Fruit fly (Drosophila melanogaster): Measurements from ENCODE around the gene CG3699.

CG3699 gene

DNA sequence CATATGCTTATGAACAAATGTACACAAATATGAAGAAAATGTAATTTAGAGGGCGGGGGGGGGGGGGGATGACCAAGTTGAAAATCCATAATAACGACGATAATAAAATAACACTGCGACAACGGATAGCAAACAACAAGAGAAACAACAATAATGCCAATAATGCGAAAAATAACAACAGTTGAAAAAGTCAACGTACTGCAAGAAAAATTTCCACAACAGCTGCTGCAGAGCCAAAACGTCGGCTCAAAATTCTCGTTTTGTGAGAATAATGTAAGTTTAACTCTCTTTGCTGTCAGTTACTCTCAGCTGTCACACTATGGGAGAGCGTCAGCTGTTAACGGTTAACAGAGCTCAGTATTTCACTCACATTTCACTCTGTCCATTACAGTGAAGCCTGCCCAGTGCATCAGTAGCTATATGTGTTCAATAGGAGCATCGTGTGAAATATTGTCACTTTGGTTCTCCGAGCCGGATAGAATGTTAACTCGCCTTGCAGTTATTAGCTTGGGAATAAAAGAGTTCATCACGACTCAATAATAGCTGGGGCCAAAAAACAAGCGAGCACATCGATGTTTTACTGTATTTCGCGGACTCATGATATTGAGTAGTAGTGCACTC is 46.5 kb downstream of the CG3699 start (continued):
- no peak for TF ChIP-seq Lhr (GFP tag; optimal IDR thresholded peaks at IDR 0.05)
- no peak for TF ChIP-seq knrl (GFP tag; IDR thresholded peaks at IDR 0.05; ENCODE audit: partially characterized antibody)
- peak; percentile 87 for TF ChIP-seq CG14441 (GFP tag; IDR thresholded peaks at IDR 0.05)
- peak; percentile 26 for TF ChIP-seq sd (tag; optimal IDR thresholded peaks at IDR 0.05)
- TF ChIP-seq ftz-f1 (GFP tag; optimal IDR thresholded peaks at IDR 0.05), result no peak
- peak; percentile 88 for TF ChIP-seq Rfx (GFP tag; IDR thresholded peaks at IDR 0.05)
- no peak for TF ChIP-seq CG6791 (GFP tag; IDR thresholded peaks at IDR 0.05; ENCODE audit: partially characterized antibody)
- peak; percentile 84 for TF ChIP-seq pum (GFP tag; optimal IDR thresholded peaks at IDR 0.05)
- TF ChIP-seq CG1792 (GFP tag; optimal IDR thresholded peaks at IDR 0.05), result peak; percentile 42
- peak; percentile 43 for TF ChIP-seq Deaf1 (tag; optimal IDR thresholded peaks at IDR 0.05)
- TF ChIP-seq CG30403 (GFP tag; optimal IDR thresholded peaks at IDR 0.05), result peak; percentile 83
- peak; percentile 60 for TF ChIP-seq CG16815 (GFP tag; optimal IDR thresholded peaks at IDR 0.05)
- no peak for TF ChIP-seq cg (GFP tag; optimal IDR thresholded peaks at IDR 0.05)
- TF ChIP-seq Trl (optimal IDR thresholded peaks at IDR 0.05), result peak; percentile 71 to 78
- peak; percentile 83 for TF ChIP-seq Trl (GFP tag; optimal IDR thresholded peaks at IDR 0.05)
- TF ChIP-seq MBD-R2 (GFP tag; IDR thresholded peaks at IDR 0.05), result peak; percentile 43; the same call in 1 of the 2 replicates
- TF ChIP-seq pan (optimal IDR thresholded peaks at IDR 0.05), result no peak
- TF ChIP-seq pan (GFP tag; optimal IDR thresholded peaks at IDR 0.05 in 1 of 2, IDR thresholded peaks at IDR 0.05 in 1 of 2), result peak in 1 of 2 experiments; percentile 84
- no peak for TF ChIP-seq Dip2 (GFP tag; IDR thresholded peaks at IDR 0.05)
- TF ChIP-seq CG43689 (GFP tag; IDR thresholded peaks at IDR 0.05), result peak; percentile 39; the same call in 1 of the 2 replicates
- peak; percentile 72 for TF ChIP-seq fd3F (GFP tag; optimal IDR thresholded peaks at IDR 0.05)
- TF ChIP-seq trh (GFP tag; optimal IDR thresholded peaks at IDR 0.05), result no peak
- TF ChIP-seq CG1647 (GFP tag; optimal IDR thresholded peaks at IDR 0.05), result peak; percentile 69
- peak; percentile 61; the same call in 1 of the 2 replicates for TF ChIP-seq rib (GFP tag; IDR thresholded peaks at IDR 0.05)
- peak; percentile 70 for TF ChIP-seq zfh2 (GFP tag; optimal IDR thresholded peaks at IDR 0.05)
- peak; percentile 52 for TF ChIP-seq CG8281 (tag; optimal IDR thresholded peaks at IDR 0.05)
- TF ChIP-seq CG18476 (GFP tag; optimal IDR thresholded peaks at IDR 0.05), result peak; percentile 42
- TF ChIP-seq H15 (GFP tag; IDR thresholded peaks at IDR 0.05), result peak; percentile 67; the same call in 2 of the 3 replicates
- no peak for TF ChIP-seq CG15073 (GFP tag; optimal IDR thresholded peaks at IDR 0.05)
- no peak for TF ChIP-seq sc (optimal IDR thresholded peaks at IDR 0.05)
- TF ChIP-seq sc (GFP tag; optimal IDR thresholded peaks at IDR 0.05), result peak; percentile 27
- peak; percentile 56 for TF ChIP-seq tx (GFP tag; optimal IDR thresholded peaks at IDR 0.05)
- TF ChIP-seq CG13296 (GFP tag; optimal IDR thresholded peaks at IDR 0.05), result peak; percentile 74
- TF ChIP-seq Oli (tag; optimal IDR thresholded peaks at IDR 0.05), result peak; percentile 84
- peak; percentile 60 for TF ChIP-seq repo (GFP tag; optimal IDR thresholded peaks at IDR 0.05)
- peak; percentile 60 for TF ChIP-seq B-H1 (GFP tag; IDR thresholded peaks at IDR 0.05)
- peak; percentile 74 for TF ChIP-seq CG3281 (GFP tag; optimal IDR thresholded peaks at IDR 0.05)
- TF ChIP-seq pnt (GFP tag; optimal IDR thresholded peaks at IDR 0.05), result peak; percentile 82
- 0 out of 2 replicates have a peak, but pooled peaks have one; percentile 32 for TF ChIP-seq dati (GFP tag; IDR thresholded peaks at IDR 0.05)
- no peak for TF ChIP-seq Ravus (GFP tag; IDR thresholded peaks at IDR 0.05)
- TF ChIP-seq CG4730 (GFP tag; IDR thresholded peaks at IDR 0.05), result peak; percentile 54; the same call in 1 of the 2 replicates
- peak; percentile 58 for TF ChIP-seq CG1602 (GFP tag; optimal IDR thresholded peaks at IDR 0.05)
- peak; percentile 80 for TF ChIP-seq CG14014 (GFP tag; IDR thresholded peaks at IDR 0.05)
- peak; percentile 76 for TF ChIP-seq CG32772 (GFP tag; IDR thresholded peaks at IDR 0.05)
- peak; percentile 12 for TF ChIP-seq MTF-1 (GFP tag; optimal IDR thresholded peaks at IDR 0.05; ENCODE audit: borderline replicate concordance)
- peak; percentile 86 for TF ChIP-seq gem (tag; optimal IDR thresholded peaks at IDR 0.05)
- no peak for TF ChIP-seq ash1 (GFP tag; optimal IDR thresholded peaks at IDR 0.05)
- TF ChIP-seq Lpt (GFP tag; optimal IDR thresholded peaks at IDR 0.05), result no peak
- peak; percentile 10 for TF ChIP-seq MESR4 (GFP tag; optimal IDR thresholded peaks at IDR 0.05)
- TF ChIP-seq bcd (GFP tag; optimal IDR thresholded peaks at IDR 0.05), result peak; percentile 63
- TF ChIP-seq gfzf (GFP tag; optimal IDR thresholded peaks at IDR 0.05), result no peak

All from whole organism, embryonic.